Worm (Caenorhabditis elegans) whole organism, L4 larva: ENCODE data around the gene nhr-206.

Experiments
- F37D6.2 ChIP-seq: sonication (generic microtip); optimal IDR thresholded peaks from 2 replicates; lab custom pipeline; 2016; ENCODE audit warnings: mild to moderate bottlenecking, missing genetic modification characterization, missing compliant biosample characterization
- mes-2 ChIP-seq: sonication (generic microtip); optimal IDR thresholded peaks from 2 replicates; lab custom pipeline; 2016; ENCODE audit warnings: missing genotype, mild to moderate bottlenecking, missing genetic modification characterization, missing compliant biosample characterization; ENCODE audit not compliant: poor library complexity, severe bottlenecking
- nhr-76 ChIP-seq: fragments of 150-350 bp; optimal IDR thresholded peaks from 2 replicates; lab custom pipeline; 2014; ENCODE audit warnings: missing biosample characterization, missing genetic modification characterization
- ztf-11 ChIP-seq: fragments of 150-350 bp; optimal IDR thresholded peaks from 2 replicates; lab custom pipeline; 2014; ENCODE audit warnings: missing biosample characterization, missing genetic modification characterization

- TF ChIP-seq nhr-76 (tag; lab: Kevin White, UChicago) (no peak), ztf-11 (no peak), F37D6.2 (tag; lab: Kevin White, UChicago) (no peak), mes-2 (tag; lab: Kevin White, UChicago) (no peak)
These were observed 7.6 kb upstream of the nhr-206 start, which contains the start of gene R07B7.8 for ce11 chrV:12084216-12084615.
